Fruit fly (Drosophila melanogaster) whole organism, adult: ENCODE results near the gene CG7857.
A peak's percentile ranks its signal among the peaks of the same experiment; 100 is the strongest.

ENCODE experiments used
- CG11617 ChIP-seq: fragments of 200-800 bp; sonication (Bioruptor generic); optimal IDR thresholded peaks from 2 replicates; lab custom pipeline; 2017; ENCODE audit warnings: mild to moderate bottlenecking, missing biosample characterization, missing genetic modification reagents, missing genetic modification characterization
- CG12768 ChIP-seq: fragments of 200-800 bp; sonication (Bioruptor generic); optimal IDR thresholded peaks from 2 replicates; lab custom pipeline; 2017; ENCODE audit warnings: missing biosample characterization, missing genetic modification characterization, mild to moderate bottlenecking, moderate library complexity, missing genetic modification reagents
- CG14711 ChIP-seq: fragments of 200-800 bp; sonication (Bioruptor generic); optimal IDR thresholded peaks from 2 replicates; lab custom pipeline; 2018; ENCODE audit warnings: missing biosample characterization, mild to moderate bottlenecking, missing genetic modification characterization, moderate library complexity
- CG1620 ChIP-seq: fragments of 200-800 bp; sonication (Bioruptor generic); optimal IDR thresholded peaks from 2 replicates; lab custom pipeline; 2016; ENCODE audit warnings: missing biosample characterization, missing genetic modification characterization
- CG33017 ChIP-seq: fragments of 200-800 bp; sonication (Bioruptor generic); optimal IDR thresholded peaks from 2 replicates; lab custom pipeline; 2018; ENCODE audit warnings: missing biosample characterization, mild to moderate bottlenecking, missing genetic modification characterization, moderate library complexity
- CG5204 ChIP-seq: fragments of 200-800 bp; sonication (Bioruptor generic); optimal IDR thresholded peaks from 2 replicates; lab custom pipeline; 2016; ENCODE audit warnings: missing biosample characterization, missing genetic modification characterization
- CG7045 ChIP-seq: fragments of 200-800 bp; sonication (Bioruptor generic); optimal IDR thresholded peaks from 2 replicates; lab custom pipeline; 2017; ENCODE audit warnings: missing biosample characterization, mild to moderate bottlenecking, missing genetic modification characterization
- CG7101 ChIP-seq: fragments of 200-800 bp; sonication (Bioruptor generic); optimal IDR thresholded peaks from 2 replicates; lab custom pipeline; 2018; ENCODE audit warnings: missing biosample characterization, mild to moderate bottlenecking, missing genetic modification characterization, moderate library complexity
- Clk ChIP-seq: fragments of 200-800 bp; sonication (Bioruptor generic); optimal IDR thresholded peaks from 2 replicates; lab custom pipeline; 2017; ENCODE audit warnings: missing biosample characterization, missing genetic modification characterization
- Crg-1 ChIP-seq: fragments of 200-800 bp; sonication (Bioruptor generic); optimal IDR thresholded peaks from 2 replicates; lab custom pipeline; 2016; ENCODE audit warnings: missing biosample characterization, missing genetic modification characterization
- Mnt ChIP-seq: fragments of 200-800 bp; sonication (Bioruptor generic); optimal IDR thresholded peaks from 2 replicates; lab custom pipeline; 2016; ENCODE audit warnings: missing biosample characterization, mild to moderate bottlenecking, missing genetic modification characterization
- bab1 ChIP-seq: fragments of 200-800 bp; sonication (Bioruptor generic); optimal IDR thresholded peaks from 3 replicates; lab custom pipeline; 2019; ENCODE audit warnings: missing biosample characterization, mild to moderate bottlenecking, missing genetic modification characterization, moderate library complexity
- cic ChIP-seq: fragments of 200-800 bp; sonication (Bioruptor generic); optimal IDR thresholded peaks from 2 replicates; lab custom pipeline; 2017; ENCODE audit warnings: missing biosample characterization, mild to moderate bottlenecking, missing genetic modification characterization, moderate library complexity
- cnc ChIP-seq, 2 experiments: fragments of >200 bp; optimal IDR thresholded peaks; 2 replicates each; lab custom pipeline; 2017
- kay ChIP-seq: fragments of 200-800 bp; sonication (Bioruptor generic); peaks from one replicate; lab custom pipeline; 2016; ENCODE audit warnings: missing biosample characterization, missing genetic modification characterization, borderline replicate concordance
- ovo ChIP-seq: fragments of 200-800 bp; sonication (Bioruptor generic); optimal IDR thresholded peaks from 2 replicates; lab custom pipeline; 2016; ENCODE audit warnings: missing biosample characterization, missing genetic modification characterization
- pad ChIP-seq: fragments of 200-800 bp; sonication (Bioruptor generic); optimal IDR thresholded peaks from 3 replicates; lab custom pipeline; 2017; ENCODE audit warnings: missing biosample characterization, missing genetic modification characterization, mild to moderate bottlenecking, moderate library complexity, missing genetic modification reagents
- tj ChIP-seq: fragments of 200-800 bp; sonication (Bioruptor generic); optimal IDR thresholded peaks from 3 replicates; lab custom pipeline; 2017; ENCODE audit warnings: missing biosample characterization, mild to moderate bottlenecking, missing genetic modification characterization, moderate library complexity
- toe ChIP-seq: fragments of 200-800 bp; sonication (Bioruptor generic); optimal IDR thresholded peaks from 2 replicates; lab custom pipeline; 2016; ENCODE audit warnings: missing biosample characterization, missing genetic modification characterization

The CG7857 gene

DNA sequence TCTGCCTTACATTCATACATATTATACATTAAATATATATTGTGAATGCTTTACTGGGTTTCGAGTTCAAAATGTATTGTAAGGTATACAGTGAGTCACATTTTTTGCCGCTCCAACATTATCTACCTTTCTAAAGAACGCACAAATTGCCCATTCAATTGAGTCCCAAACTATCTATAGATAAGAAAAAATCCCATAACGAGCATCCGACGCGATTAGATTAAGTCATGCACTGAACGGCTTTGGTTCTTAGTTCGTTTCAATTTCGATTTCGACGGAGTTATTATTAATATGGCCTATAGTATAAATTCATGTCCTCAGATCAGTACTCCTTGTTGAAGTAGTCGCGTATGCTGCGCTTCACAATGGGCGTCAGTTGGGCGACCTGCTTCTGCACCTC is 12.8 kb upstream of the CG7857 start:
- TF ChIP-seq cic (GFP tag; lab: Kevin White, UChicago) (peak; percentile 12), kay (peak; percentile 50), CG5204 (GFP tag; lab: Kevin White, UChicago) (no peak)

DNA sequence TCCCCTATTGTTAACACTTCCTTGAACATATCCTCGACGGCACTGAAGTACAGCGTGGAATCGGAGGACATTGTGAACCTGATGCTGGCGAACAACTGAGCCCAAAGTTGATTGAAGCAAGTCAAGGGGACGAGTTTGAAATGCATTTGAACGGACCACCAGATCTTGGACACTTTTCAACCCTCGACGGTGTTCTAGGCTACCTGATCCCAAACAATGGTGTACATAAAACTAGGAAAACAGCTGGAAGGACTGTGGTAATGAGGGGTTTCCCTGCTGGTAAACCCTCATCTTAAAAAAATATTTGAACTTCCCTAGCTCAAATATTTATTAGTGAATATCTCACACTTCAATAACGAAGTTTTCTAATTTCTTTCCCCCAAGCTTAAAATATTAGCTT is 12.3 kb upstream of the CG7857 start, which contains the start of gene CG13454:
Gene CG13454, minus strand, starts transcription at position 101 of the 400 bp plus-strand sequence.
- TF ChIP-seq ovo (GFP tag; lab: Kevin White, UChicago) = no peak
- TF ChIP-seq tj (GFP tag; lab: Kevin White, UChicago) = no peak
- TF ChIP-seq Mnt (GFP tag; lab: Kevin White, UChicago) = no peak
- no peak for TF ChIP-seq toe (GFP tag; lab: Kevin White, UChicago)
- no peak for TF ChIP-seq pad (GFP tag; lab: Kevin White, UChicago)
- TF ChIP-seq CG1620 (GFP tag; lab: Kevin White, UChicago) = no peak
- TF ChIP-seq bab1 (GFP tag; lab: Kevin White, UChicago) = no peak

DNA sequence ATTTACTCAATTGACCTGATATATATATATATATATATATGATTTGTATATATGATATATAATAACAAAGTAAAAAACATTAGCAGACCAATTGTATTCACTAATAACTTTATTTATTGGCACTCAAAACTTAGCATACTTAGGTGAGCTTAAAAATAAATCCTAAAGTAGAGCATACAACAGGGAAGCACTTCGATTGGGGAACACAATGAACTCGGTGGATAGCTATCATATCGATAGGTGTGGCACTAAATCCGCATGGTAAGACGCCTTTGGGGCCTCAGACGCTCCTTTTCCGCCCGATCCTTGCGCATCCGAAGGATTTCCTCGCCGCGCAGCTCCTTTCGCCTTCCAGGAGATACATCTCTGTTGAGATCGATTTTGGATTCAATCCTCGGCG is 11.7 kb upstream of the CG7857 start:
- TF ChIP-seq CG14711 (tag; lab: Kevin White, UChicago) = no peak

DNA sequence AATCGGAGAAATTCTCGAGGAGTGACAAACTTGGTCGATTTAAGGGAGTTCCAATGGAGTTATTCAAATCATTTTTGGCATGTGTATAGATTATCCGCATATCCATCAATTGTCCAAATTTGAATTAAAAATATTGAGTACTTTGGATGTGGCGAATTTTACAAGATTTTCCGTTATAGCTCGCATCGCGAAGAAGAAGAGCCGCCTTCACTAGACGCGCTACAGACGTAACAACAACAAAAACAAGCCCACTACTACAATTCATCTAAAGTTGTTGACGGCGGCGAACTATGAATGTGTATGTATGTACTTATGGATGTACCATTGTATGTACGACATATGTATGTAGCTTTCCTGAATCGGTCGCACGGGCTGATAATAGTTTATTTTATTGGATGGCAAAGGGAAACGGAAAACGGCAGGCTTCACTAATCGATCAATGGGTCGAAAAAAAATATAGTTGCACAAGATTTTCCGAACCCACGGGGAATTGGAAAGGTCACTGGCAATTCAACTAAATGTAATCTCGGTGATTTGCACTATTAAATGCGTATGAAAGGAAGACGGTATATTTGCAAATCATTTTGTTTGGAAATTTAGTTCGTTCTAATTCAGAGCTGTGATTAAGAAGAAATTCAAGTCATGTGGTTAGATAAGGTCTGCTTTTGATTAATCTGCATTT is 10.3 kb upstream of the CG7857 start:
- TF ChIP-seq CG33017 (tag; lab: Kevin White, UChicago) (no peak), kay (peak; percentile 91), Mnt (GFP tag; lab: Kevin White, UChicago) (peak; percentile 82), cic (GFP tag; lab: Kevin White, UChicago) (peak; percentile 99), ovo (GFP tag; lab: Kevin White, UChicago) (no peak), cnc (optimal IDR thresholded peaks at IDR 0.05; lab: Kevin White, UChicago) (peak in 1 of 2 experiments; percentile 59), pad (GFP tag; lab: Kevin White, UChicago) (no peak), CG12768 (GFP tag; lab: Kevin White, UChicago) (no peak), CG1620 (GFP tag; lab: Kevin White, UChicago) (no peak), toe (GFP tag; lab: Kevin White, UChicago) (no peak), tj (GFP tag; lab: Kevin White, UChicago) (peak; percentile 26), Crg-1 (GFP tag; lab: Kevin White, UChicago) (no peak)

DNA sequence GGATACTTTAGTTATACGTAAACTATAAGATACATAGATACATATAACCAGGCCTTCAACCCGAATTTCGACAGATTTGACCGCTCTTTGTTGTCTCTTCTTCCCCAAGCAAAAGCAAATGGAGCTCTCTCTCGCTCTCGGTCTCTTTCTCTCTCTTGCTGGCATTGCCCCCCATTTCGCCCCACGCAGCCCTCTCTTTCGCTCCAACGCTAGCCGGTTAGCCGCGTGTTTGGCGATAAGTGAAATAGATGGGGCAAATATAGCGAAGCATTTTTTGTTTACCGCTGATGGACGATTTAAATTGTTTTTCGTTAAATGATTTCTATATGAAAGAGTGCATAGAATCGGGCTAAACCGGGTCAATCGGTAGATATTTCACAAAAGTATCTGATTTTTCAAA is 9.7 kb upstream of the CG7857 start:
- TF ChIP-seq Mnt (GFP tag; lab: Kevin White, UChicago) (peak; percentile 98), tj (GFP tag; lab: Kevin White, UChicago) (peak; percentile 58), CG12768 (GFP tag; lab: Kevin White, UChicago) (no peak), pad (GFP tag; lab: Kevin White, UChicago) (no peak)

DNA sequence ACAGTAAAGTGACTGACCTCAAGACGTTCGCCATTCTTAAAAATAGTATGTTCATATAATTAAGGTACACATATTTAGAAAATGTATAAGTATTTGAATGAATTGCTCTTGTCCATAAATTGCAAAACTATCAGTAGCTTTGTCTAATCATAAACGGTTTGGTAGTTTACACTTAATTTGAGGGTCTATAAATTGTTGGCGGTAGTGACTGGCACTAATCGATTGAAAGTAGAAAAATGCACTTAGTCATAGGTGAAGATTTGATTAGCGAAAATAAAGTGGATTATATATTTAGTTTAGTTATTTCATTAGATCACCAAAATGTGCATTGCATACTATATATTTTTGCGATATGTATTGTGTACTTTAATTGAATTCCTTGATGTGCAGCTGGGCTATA is 9.0 kb upstream of the CG7857 start:
- TF ChIP-seq toe (GFP tag; lab: Kevin White, UChicago) = no peak
- no peak for TF ChIP-seq CG12768 (GFP tag; lab: Kevin White, UChicago)
- no peak for TF ChIP-seq ovo (GFP tag; lab: Kevin White, UChicago)
- TF ChIP-seq CG5204 (GFP tag; lab: Kevin White, UChicago) = no peak
- no peak for TF ChIP-seq CG7101 (tag; lab: Kevin White, UChicago)
- TF ChIP-seq CG14711 (tag; lab: Kevin White, UChicago) = no peak
- no peak for TF ChIP-seq Mnt (GFP tag; lab: Kevin White, UChicago)
- no peak for TF ChIP-seq CG11617
- no peak for TF ChIP-seq CG33017 (tag; lab: Kevin White, UChicago)
- TF ChIP-seq cnc (optimal IDR thresholded peaks at IDR 0.05; lab: Kevin White, UChicago) = peak in 1 of 2 experiments; percentile 63
- TF ChIP-seq tj (GFP tag; lab: Kevin White, UChicago) = no peak
- TF ChIP-seq kay = peak; percentile 66
- TF ChIP-seq pad (GFP tag; lab: Kevin White, UChicago) = no peak
- TF ChIP-seq CG7045 (GFP tag; lab: Kevin White, UChicago) = no peak
- no peak for TF ChIP-seq cic (GFP tag; lab: Kevin White, UChicago)
- TF ChIP-seq Clk = no peak
- no peak for TF ChIP-seq Crg-1 (GFP tag; lab: Kevin White, UChicago)

DNA sequence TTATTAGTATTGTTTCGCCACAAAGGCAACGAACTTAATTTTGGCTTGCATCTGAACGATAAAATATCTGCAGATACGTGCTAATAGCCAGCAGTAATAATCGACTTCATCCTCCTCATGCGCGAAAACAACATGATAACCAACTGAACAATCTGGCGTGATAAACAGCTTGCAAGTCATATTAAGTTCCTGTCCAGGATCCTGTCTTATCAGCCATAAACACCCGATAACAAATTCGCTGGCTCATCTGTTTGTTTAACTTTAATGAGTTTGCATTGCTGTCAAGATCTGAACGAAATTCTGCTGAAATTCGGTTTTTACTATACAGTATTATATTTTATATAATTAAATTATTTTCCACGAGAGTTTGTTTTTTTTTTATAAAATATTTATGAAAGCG is 8.6 kb upstream of the CG7857 start:
- TF ChIP-seq pad (GFP tag; lab: Kevin White, UChicago) = no peak
- TF ChIP-seq tj (GFP tag; lab: Kevin White, UChicago) = peak; percentile 78
- no peak for TF ChIP-seq Mnt (GFP tag; lab: Kevin White, UChicago)
- no peak for TF ChIP-seq toe (GFP tag; lab: Kevin White, UChicago)
- peak in 1 of 2 experiments; percentile 64 for TF ChIP-seq cnc (optimal IDR thresholded peaks at IDR 0.05; lab: Kevin White, UChicago)
